Worm (Caenorhabditis elegans) whole organism, L4 larva: ENCODE data around the gene nsy-1.

ENCODE experiments used
- F10B5.3 ChIP-seq: sonication (generic microtip); optimal IDR thresholded peaks from 2 replicates; lab custom pipeline; 2016; ENCODE audit warnings: mild to moderate bottlenecking, missing genetic modification characterization, missing compliant biosample characterization
- Y5F2A.4 ChIP-seq: fragments of 200-800 bp; sonication (Bioruptor generic); optimal IDR thresholded peaks from 2 replicates; lab custom pipeline; 2018; ENCODE audit warnings: mild to moderate bottlenecking, missing genetic modification characterization, missing compliant biosample characterization
- attf-4 ChIP-seq: sonication (generic microtip); optimal IDR thresholded peaks from 3 replicates; lab custom pipeline; 2017; ENCODE audit warnings: missing biosample characterization, missing genetic modification characterization
- egl-27 ChIP-seq: sonication (generic microtip); optimal IDR thresholded peaks from 3 replicates; lab custom pipeline; 2017; ENCODE audit warnings: missing biosample characterization, missing genetic modification reagents, missing genetic modification characterization
- lsy-2 ChIP-seq, 2 experiments: fragments of 150-350 bp in 1 of 2; sonication (generic microtip) in 1 of 2; optimal IDR thresholded peaks; 2 replicates each; lab custom pipeline; 2014 to 2017; ENCODE audit warnings: missing biosample characterization in 2 of 2, missing genetic modification characterization in 2 of 2
- nhr-28 ChIP-seq: fragments of 150-350 bp; optimal IDR thresholded peaks from 2 replicates; lab custom pipeline; 2014; ENCODE audit warnings: missing biosample characterization, missing genetic modification characterization
- rbr-2 ChIP-seq: sonication (generic microtip); optimal IDR thresholded peaks from 2 replicates; lab custom pipeline; 2016; ENCODE audit warnings: missing genotype, missing genetic modification characterization, missing compliant biosample characterization
- zag-1 ChIP-seq: fragments of 150-350 bp; optimal IDR thresholded peaks from 2 replicates; lab custom pipeline; 2014; ENCODE audit warnings: missing biosample characterization, missing genetic modification characterization
- ztf-11 ChIP-seq: fragments of 150-350 bp; optimal IDR thresholded peaks from 2 replicates; lab custom pipeline; 2014; ENCODE audit warnings: missing biosample characterization, missing genetic modification characterization
- ztf-7 ChIP-seq: fragments of 150-350 bp; optimal IDR thresholded peaks from 2 replicates; lab custom pipeline; 2014; ENCODE audit warnings: missing biosample characterization, missing genetic modification characterization

- TF ChIP-seq ztf-11 (tag; lab: Kevin White, UChicago), result no peak
- no peak for TF ChIP-seq ztf-7 (tag; lab: Kevin White, UChicago)
- TF ChIP-seq rbr-2 (tag; lab: Kevin White, UChicago), result no peak
- no peak for TF ChIP-seq nhr-28
- TF ChIP-seq egl-27 (tag; lab: Kevin White, UChicago), result no peak
- TF ChIP-seq zag-1 (tag; lab: Kevin White, UChicago), result no peak
- no peak for TF ChIP-seq Y5F2A.4 (GFP tag; lab: Kevin White, UChicago)
- no peak for TF ChIP-seq lsy-2 (tag; optimal IDR thresholded peaks at IDR 0.05; lab: Kevin White, UChicago)
- no peak for TF ChIP-seq F10B5.3 (tag; lab: Kevin White, UChicago)
- no peak for TF ChIP-seq attf-4 (tag; lab: Kevin White, UChicago)
These were observed 17.8 kb upstream of the nsy-1 start, which contains the start of gene F59A6.4 for ce11 chrII:5004781-5005180.
